Worm (Caenorhabditis elegans) whole organism, mixed stage, embryonic: Measurements from ENCODE around the gene R09H10.7.

ENCODE experiments used
- drap-1 ChIP-seq: fragments of 200-800 bp; sonication (Bioruptor generic); optimal IDR thresholded peaks from 3 replicates; lab custom pipeline; 2018; ENCODE audit warnings: mild to moderate bottlenecking, missing genetic modification characterization, missing compliant biosample characterization
- snpc-4 ChIP-seq: fragments of 150-350 bp; optimal IDR thresholded peaks from 2 replicates; lab custom pipeline; 2014; ENCODE audit warnings: missing biosample characterization, missing genetic modification characterization
- unc-62 ChIP-seq: fragments of 150-350 bp; optimal IDR thresholded peaks from 2 replicates; lab custom pipeline; 2014; ENCODE audit warnings: missing biosample characterization, missing genetic modification reagents, missing genetic modification characterization

DNA sequence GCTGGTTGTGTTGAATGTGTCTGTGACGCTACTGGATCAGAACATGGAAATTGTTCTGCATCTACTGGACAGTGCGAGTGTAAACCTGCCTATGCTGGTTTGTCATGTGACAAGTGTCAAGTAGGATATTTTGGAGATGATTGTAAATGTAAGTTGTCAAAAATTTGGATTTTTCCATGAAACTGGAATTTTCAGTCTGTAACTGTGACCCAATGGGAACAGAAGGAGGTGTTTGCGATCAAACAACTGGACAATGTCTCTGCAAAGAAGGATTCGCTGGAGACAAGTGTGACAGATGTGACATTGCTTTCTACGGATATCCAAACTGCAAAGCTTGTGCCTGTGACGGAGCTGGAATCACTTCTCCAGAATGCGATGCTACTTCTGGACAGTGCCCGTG, 47.6 kb downstream of the R09H10.7 start:
- TF ChIP-seq unc-62, result no peak
- TF ChIP-seq snpc-4 (tag; lab: Kevin White, UChicago), result no peak
- no peak for TF ChIP-seq drap-1 (GFP tag; lab: Kevin White, UChicago)
